Worm (Caenorhabditis elegans): ENCODE results near the gene kcnl-4.

The kcnl-4 gene

ce11 chrV:14545816-14546283, 14.9 kb downstream of the kcnl-4 start, which contains the start of gene rike-1:
TSS of gene rike-1 (minus strand) at chrV:14545866.
- TF ChIP-seq lin-15B (tag; optimal IDR thresholded peaks at IDR 0.05) (peak; percentile 62), ama-1 (optimal IDR thresholded peaks at IDR 0.05) (peak; percentile 11), ceh-28 (tag; optimal IDR thresholded peaks at IDR 0.05) (no peak), nhr-43 (tag; optimal IDR thresholded peaks at IDR 0.05; ENCODE audit: poor library complexity, severe bottlenecking) (no peak), nfya-1 (tag; optimal IDR thresholded peaks at IDR 0.05; ENCODE audit: insufficient read depth) (peak; percentile 42), nhr-28 (tag; optimal IDR thresholded peaks at IDR 0.05) (no peak), ztf-4 (tag; optimal IDR thresholded peaks at IDR 0.05) (no peak), ztf-11 (tag; optimal IDR thresholded peaks at IDR 0.05) (no peak), hmg-11 (tag; optimal IDR thresholded peaks at IDR 0.05) (no peak), snpc-4 (tag; optimal IDR thresholded peaks at IDR 0.05) (peak; percentile 47)

ce11 chrV:14546569-14546968, 15.7 kb downstream of the kcnl-4 start, which contains the start of gene C53A5.13:
TSS of gene C53A5.13 (plus strand) at chrV:14546869.
- TF ChIP-seq pha-4 (tag; optimal IDR thresholded peaks at IDR 0.05) (no peak), lin-39 (tag; optimal IDR thresholded peaks at IDR 0.05) (no peak), ceh-9 (tag; optimal IDR thresholded peaks at IDR 0.05) (no peak), ceh-82 (tag; optimal IDR thresholded peaks at IDR 0.05) (no peak), aly-2 (tag; optimal IDR thresholded peaks at IDR 0.05) (no peak), nhr-11 (tag; optimal IDR thresholded peaks at IDR 0.05) (no peak), fkh-10 (GFP tag; optimal IDR thresholded peaks at IDR 0.05) (no peak), nhr-67 (tag; optimal IDR thresholded peaks at IDR 0.05) (no peak), nhr-12 (tag; optimal IDR thresholded peaks at IDR 0.05) (no peak), nhr-43 (tag; optimal IDR thresholded peaks at IDR 0.05; ENCODE audit: poor library complexity, severe bottlenecking) (no peak), elt-1 (tag; optimal IDR thresholded peaks at IDR 0.05) (no peak), ceh-16 (tag; optimal IDR thresholded peaks at IDR 0.05) (no peak)

ce11 chrV:14548510-14548909, 17.6 kb downstream of the kcnl-4 start:
- TF ChIP-seq skn-1 (tag; optimal IDR thresholded peaks at IDR 0.05) (no peak), aly-2 (tag; optimal IDR thresholded peaks at IDR 0.05) (no peak), nhr-237 (tag; optimal IDR thresholded peaks at IDR 0.05) (no peak), pha-4 (tag; optimal IDR thresholded peaks at IDR 0.05) (no peak), elt-2 (tag; optimal IDR thresholded peaks at IDR 0.05) (peak; percentile 7), egl-27 (tag; optimal IDR thresholded peaks at IDR 0.05) (no peak)

ce11 chrV:14556187-14556586, 25.3 kb downstream of the kcnl-4 start, which contains the start of gene srg-47:
TSS of gene srg-47 (minus strand) at chrV:14556287.
- TF ChIP-seq lin-15B (tag; optimal IDR thresholded peaks at IDR 0.05), result no peak

ce11 chrV:14558757-14559156, 27.8 kb downstream of the kcnl-4 start, which contains the start of gene C53A5.9:
TSS of gene C53A5.9 (minus strand) at chrV:14558857.
- TF ChIP-seq ztf-11 (tag; optimal IDR thresholded peaks at IDR 0.05), result no peak
- no peak for TF ChIP-seq ceh-16 (tag; optimal IDR thresholded peaks at IDR 0.05)
- no peak for TF ChIP-seq R02D3.7 (tag; optimal IDR thresholded peaks at IDR 0.05)
- no peak for TF ChIP-seq lin-15B (tag; optimal IDR thresholded peaks at IDR 0.05)
- TF ChIP-seq elt-2 (tag; optimal IDR thresholded peaks at IDR 0.05), result no peak
- no peak for TF ChIP-seq ceh-9 (tag; optimal IDR thresholded peaks at IDR 0.05)
- TF ChIP-seq nhr-28 (tag; optimal IDR thresholded peaks at IDR 0.05), result no peak
- TF ChIP-seq unc-39 (tag; optimal IDR thresholded peaks at IDR 0.05), result no peak

- no peak for TF ChIP-seq eor-1 (tag; optimal IDR thresholded peaks at IDR 0.05)
Measured at ce11 chrV:14559312-14559711, 28.4 kb downstream of the kcnl-4 start, which contains the start of gene srt-32. TSS of gene srt-32 (plus strand) at chrV:14559612.

ce11 chrV:14562589-14562988, 31.7 kb downstream of the kcnl-4 start, which contains the start of gene C53A5.11:
TSS of gene C53A5.11 (plus strand) at chrV:14562889.
- no peak for TF ChIP-seq pha-4 (tag; optimal IDR thresholded peaks at IDR 0.05)
- no peak for TF ChIP-seq tbx-2 (tag; optimal IDR thresholded peaks at IDR 0.05)
- no peak for TF ChIP-seq aly-2 (tag; optimal IDR thresholded peaks at IDR 0.05)
- no peak for TF ChIP-seq mdl-1 (tag; optimal IDR thresholded peaks at IDR 0.05)
- TF ChIP-seq ztf-11 (tag; optimal IDR thresholded peaks at IDR 0.05), result no peak
- no peak for TF ChIP-seq skn-1 (tag; optimal IDR thresholded peaks at IDR 0.05)
- TF ChIP-seq nhr-77 (tag; optimal IDR thresholded peaks at IDR 0.05), result no peak
- no peak for TF ChIP-seq ceh-9 (tag; optimal IDR thresholded peaks at IDR 0.05)
- TF ChIP-seq mml-1 (tag; optimal IDR thresholded peaks at IDR 0.05), result no peak
- no peak for TF ChIP-seq nhr-28 (tag; optimal IDR thresholded peaks at IDR 0.05)
- no peak for TF ChIP-seq nhr-23 (tag; optimal IDR thresholded peaks at IDR 0.05)
- no peak for TF ChIP-seq egl-5 (tag; optimal IDR thresholded peaks at IDR 0.05)
- no peak for TF ChIP-seq nhr-67 (tag; optimal IDR thresholded peaks at IDR 0.05)
- TF ChIP-seq daf-12 (tag; optimal IDR thresholded peaks at IDR 0.05), result no peak
- TF ChIP-seq ama-1 (optimal IDR thresholded peaks at IDR 0.05), result no peak
- TF ChIP-seq nhr-237 (tag; optimal IDR thresholded peaks at IDR 0.05), result no peak
- TF ChIP-seq R02D3.7 (tag; optimal IDR thresholded peaks at IDR 0.05), result no peak
- no peak for TF ChIP-seq unc-39 (tag; optimal IDR thresholded peaks at IDR 0.05)

Measured in whole organism, L3 larva.